Fruit fly (Drosophila melanogaster) Kc167 (cell line): ENCODE measurements around the gene pot.

ENCODE experiments used
- Myc ChIP-seq: fragments of >200 bp; optimal IDR thresholded peaks from 2 replicates; lab custom pipeline; 2017; ENCODE audit warnings: missing external identifiers
- Sin3A ChIP-seq: fragments of >200 bp; optimal IDR thresholded peaks from 2 replicates; lab custom pipeline; 2018; ENCODE audit warnings: missing external identifiers
- h ChIP-seq: fragments of >200 bp; optimal IDR thresholded peaks from 3 replicates; lab custom pipeline; 2018; ENCODE audit warnings: missing external identifiers
- insv ChIP-seq: fragments of >200 bp; optimal IDR thresholded peaks from 3 replicates; lab custom pipeline; 2018; ENCODE audit warnings: missing external identifiers
- psq ChIP-seq: fragments of >200 bp; optimal IDR thresholded peaks from 2 replicates; lab custom pipeline; 2017; ENCODE audit warnings: missing external identifiers
- ttk ChIP-seq: sonication (Bioruptor generic); optimal IDR thresholded peaks from 2 replicates; lab custom pipeline; 2017; ENCODE audit warnings: missing external identifiers

pot gene

dm6 chrX:11917056-11917633 is at the start of gene pot:
TSS of gene pot (minus strand) at chrX:11917260.
- no peak for TF ChIP-seq ttk (lab: Kevin White, UChicago)
- TF ChIP-seq Myc (lab: Kevin White, UChicago), result no peak
- no peak for TF ChIP-seq Sin3A (lab: Kevin White, UChicago)
- no peak for TF ChIP-seq insv (lab: Kevin White, UChicago)
- no peak for TF ChIP-seq h (lab: Kevin White, UChicago)
- no peak for TF ChIP-seq psq (lab: Kevin White, UChicago)

dm6 chrX:11930726-11931125 is 13.7 kb upstream of the pot start, which contains the start of gene Pdzd8:
TSS of gene Pdzd8 (minus strand) at chrX:11930850.
- TF ChIP-seq psq (lab: Kevin White, UChicago) (no peak), ttk (lab: Kevin White, UChicago) (no peak), insv (lab: Kevin White, UChicago) (no peak), Myc (lab: Kevin White, UChicago) (no peak), h (lab: Kevin White, UChicago) (no peak)

dm6 chrX:11925213-11925612 is 8.2 kb upstream of the pot start:
- TF ChIP-seq ttk (lab: Kevin White, UChicago) (no peak), Sin3A (lab: Kevin White, UChicago) (no peak), h (lab: Kevin White, UChicago) (no peak), Myc (lab: Kevin White, UChicago) (no peak), insv (lab: Kevin White, UChicago) (no peak), psq (lab: Kevin White, UChicago) (no peak)

- no peak for TF ChIP-seq h (lab: Kevin White, UChicago)
- TF ChIP-seq Myc (lab: Kevin White, UChicago), result no peak
- no peak for TF ChIP-seq psq (lab: Kevin White, UChicago)
- TF ChIP-seq Sin3A (lab: Kevin White, UChicago), result no peak
- no peak for TF ChIP-seq insv (lab: Kevin White, UChicago)
- TF ChIP-seq ttk (lab: Kevin White, UChicago), result no peak
Measured at dm6 chrX:11924562-11924961, 7.5 kb upstream of the pot start, which contains the start of gene Sclp. TSS of gene Sclp (minus strand) at chrX:11924662.

- no peak for TF ChIP-seq psq (lab: Kevin White, UChicago)
- no peak for TF ChIP-seq Sin3A (lab: Kevin White, UChicago)
- TF ChIP-seq ttk (lab: Kevin White, UChicago), result no peak
- no peak for TF ChIP-seq insv (lab: Kevin White, UChicago)
- no peak for TF ChIP-seq h (lab: Kevin White, UChicago)
- no peak for TF ChIP-seq Myc (lab: Kevin White, UChicago)
Measured at dm6 chrX:11923698-11924097, 6.6 kb upstream of the pot start.

- TF ChIP-seq ttk (lab: Kevin White, UChicago) (no peak), psq (lab: Kevin White, UChicago) (no peak), insv (lab: Kevin White, UChicago) (no peak), Myc (lab: Kevin White, UChicago) (no peak), Sin3A (lab: Kevin White, UChicago) (no peak), h (lab: Kevin White, UChicago) (no peak)
Measured at dm6 chrX:11922650-11923237, 5.7 kb upstream of the pot start.

- TF ChIP-seq h (lab: Kevin White, UChicago), result no peak
- no peak for TF ChIP-seq insv (lab: Kevin White, UChicago)
- no peak for TF ChIP-seq Myc (lab: Kevin White, UChicago)
- TF ChIP-seq ttk (lab: Kevin White, UChicago), result no peak
- no peak for TF ChIP-seq psq (lab: Kevin White, UChicago)
- TF ChIP-seq Sin3A (lab: Kevin White, UChicago), result no peak
Measured at dm6 chrX:11920959-11921358, 3.9 kb upstream of the pot start.

dm6 chrX:11915154-11915593 is 1.9 kb downstream of the pot start:
- TF ChIP-seq Sin3A (lab: Kevin White, UChicago) (no peak), Myc (lab: Kevin White, UChicago) (no peak), insv (lab: Kevin White, UChicago) (no peak), ttk (lab: Kevin White, UChicago) (no peak), h (lab: Kevin White, UChicago) (no peak)

- TF ChIP-seq ttk (lab: Kevin White, UChicago) (no peak), insv (lab: Kevin White, UChicago) (no peak), Myc (lab: Kevin White, UChicago) (no peak), psq (lab: Kevin White, UChicago) (no peak), Sin3A (lab: Kevin White, UChicago) (no peak), h (lab: Kevin White, UChicago) (no peak)
Measured at dm6 chrX:11913581-11913980, 3.5 kb downstream of the pot start.

dm6 chrX:11906818-11907281 is 10.2 kb downstream of the pot start, which contains the start of gene CG43156:
TSS of gene CG43156 (minus strand) at chrX:11906868.
- TF ChIP-seq Myc (lab: Kevin White, UChicago) (no peak), h (lab: Kevin White, UChicago) (no peak), psq (lab: Kevin White, UChicago) (no peak), Sin3A (lab: Kevin White, UChicago) (no peak), insv (lab: Kevin White, UChicago) (no peak), ttk (lab: Kevin White, UChicago) (no peak)

- TF ChIP-seq Myc (lab: Kevin White, UChicago) (no peak), Sin3A (lab: Kevin White, UChicago) (no peak), h (lab: Kevin White, UChicago) (no peak), insv (lab: Kevin White, UChicago) (no peak), ttk (lab: Kevin White, UChicago) (no peak), psq (lab: Kevin White, UChicago) (no peak)
Measured at dm6 chrX:11905144-11905543, 11.9 kb downstream of the pot start, which contains the start of gene Upf1. TSS of gene Upf1 (minus strand) at chrX:11905371.
